Worm (Caenorhabditis elegans) whole organism, young adult: ENCODE results near the gene Y102F5A.1.

ENCODE experiments used
- C06A6.2 ChIP-seq: fragments of 200-800 bp; sonication (Bioruptor generic); conservative IDR thresholded peaks from 2 replicates; pipeline ENCODE4 v1.3.6; 2022; ENCODE audit warnings: missing genetic modification characterization, missing compliant biosample characterization
- D2030.7 ChIP-seq: fragments of 200-800 bp; sonication (Bioruptor generic); IDR thresholded peaks from 2 replicates; pipeline ENCODE4 v1.3.6; 2022; ENCODE audit warnings: missing genetic modification reagents, missing genetic modification characterization, missing compliant biosample characterization
- F55B11.4 ChIP-seq: sonication (generic microtip); optimal IDR thresholded peaks from 2 replicates; lab custom pipeline; 2016; ENCODE audit warnings: missing compliant biosample characterization, missing genetic modification characterization, borderline replicate concordance; ENCODE audit not compliant: insufficient read depth
- ZK185.1 ChIP-seq: sonication (generic microtip); optimal IDR thresholded peaks from 2 replicates; lab custom pipeline; 2016; ENCODE audit warnings: mild to moderate bottlenecking, missing genetic modification characterization, missing compliant biosample characterization; ENCODE audit not compliant: poor library complexity, severe bottlenecking
- aptf-2 ChIP-seq: fragments of 200-800 bp; sonication (Bioruptor generic); conservative IDR thresholded peaks from 2 replicates; pipeline ENCODE4 v1.3.6; 2022; ENCODE audit warnings: missing genetic modification reagents, missing genetic modification characterization, missing compliant biosample characterization
- aptf-3 ChIP-seq: fragments of 200-800 bp; sonication (Bioruptor generic); IDR thresholded peaks from 2 replicates; pipeline ENCODE4 v1.3.6; 2022; ENCODE audit warnings: missing genetic modification characterization, missing compliant biosample characterization
- attf-6 ChIP-seq: fragments of 200-800 bp; sonication (Bioruptor generic); IDR thresholded peaks from 2 replicates; pipeline ENCODE4 v1.3.6; 2022; ENCODE audit warnings: missing genetic modification reagents, missing genetic modification characterization, missing compliant biosample characterization
- bed-1 ChIP-seq: fragments of 200-800 bp; sonication (Bioruptor generic); IDR thresholded peaks from 2 replicates; pipeline ENCODE4 v1.3.6; 2022; ENCODE audit warnings: missing genetic modification reagents, missing genetic modification characterization, missing compliant biosample characterization
- cebp-1 ChIP-seq, 2 experiments: fragments of 200-800 bp in 1 of 2; sonication (Bioruptor generic) in 1 of 2; sonication (generic microtip) in 1 of 2; IDR thresholded peaks in 1 of 2; optimal IDR thresholded peaks in 1 of 2; 2 replicates each; pipeline versions ENCODE4 v1.3.6 to Lab custom; 2017 to 2022; ENCODE audit warnings: missing compliant biosample characterization in 2 of 2, missing genetic modification characterization in 2 of 2, mild to moderate bottlenecking in 1 of 2, missing genetic modification reagents in 1 of 2, moderate library complexity in 1 of 2
- ceh-27 ChIP-seq: fragments of 200-800 bp; sonication (Bioruptor generic); optimal IDR thresholded peaks from 2 replicates; lab custom pipeline; 2018; ENCODE audit warnings: mild to moderate bottlenecking, missing genetic modification characterization, moderate library complexity, missing compliant biosample characterization
- ceh-79 ChIP-seq: sonication (generic microtip); optimal IDR thresholded peaks from 2 replicates; lab custom pipeline; 2017; ENCODE audit warnings: mild to moderate bottlenecking, missing genetic modification characterization, missing compliant biosample characterization
- die-1 ChIP-seq: sonication (generic microtip); optimal IDR thresholded peaks from 2 replicates; lab custom pipeline; 2016; ENCODE audit warnings: missing genotype, mild to moderate bottlenecking, missing genetic modification characterization, missing compliant biosample characterization
- dpff-1 ChIP-seq: sonication (generic microtip); optimal IDR thresholded peaks from 2 replicates; lab custom pipeline; 2017; ENCODE audit warnings: mild to moderate bottlenecking, missing genetic modification characterization, missing compliant biosample characterization
- egrh-3 ChIP-seq: fragments of 200-800 bp; sonication (Bioruptor generic); IDR thresholded peaks from 2 replicates; pipeline ENCODE4 v1.3.6; 2022; ENCODE audit warnings: missing genetic modification reagents, missing genetic modification characterization, missing compliant biosample characterization
- ekl-4 ChIP-seq: fragments of 200-800 bp; sonication (Bioruptor generic); IDR thresholded peaks from 2 replicates; pipeline ENCODE4 v1.3.6; 2022; ENCODE audit warnings: missing genetic modification reagents, missing genetic modification characterization, missing compliant biosample characterization
- ets-4 ChIP-seq: fragments of 200-800 bp; sonication (Bioruptor generic); optimal IDR thresholded peaks from 2 replicates; lab custom pipeline; 2018; ENCODE audit warnings: mild to moderate bottlenecking, missing genetic modification characterization, missing compliant biosample characterization
- fkh-3 ChIP-seq: sonication (generic microtip); optimal IDR thresholded peaks from 2 replicates; lab custom pipeline; 2016; ENCODE audit warnings: mild to moderate bottlenecking, missing genetic modification characterization, missing compliant biosample characterization
- gei-17 ChIP-seq: fragments of 200-800 bp; sonication (Bioruptor generic); optimal IDR thresholded peaks from 2 replicates; lab custom pipeline; 2018; ENCODE audit warnings: mild to moderate bottlenecking, missing genetic modification characterization, missing compliant biosample characterization
- hmg-20 ChIP-seq: fragments of 200-800 bp; sonication (Bioruptor generic); IDR thresholded peaks from 2 replicates; pipeline ENCODE4 v1.3.6; 2022; ENCODE audit warnings: missing genetic modification reagents, missing genetic modification characterization, missing compliant biosample characterization
- hrde-1 ChIP-seq: sonication (generic microtip); optimal IDR thresholded peaks from 2 replicates; lab custom pipeline; 2016; ENCODE audit warnings: missing genetic modification characterization, mild to moderate bottlenecking, missing compliant biosample characterization, moderate library complexity, missing genotype, missing genetic modification reagents, borderline replicate concordance
- lin-40 ChIP-seq: sonication (generic microtip); optimal IDR thresholded peaks from 2 replicates; lab custom pipeline; 2016; ENCODE audit warnings: missing genetic modification characterization, mild to moderate bottlenecking, missing compliant biosample characterization, missing genotype, missing genetic modification reagents
- mcd-1 ChIP-seq: fragments of 200-800 bp; sonication (Bioruptor generic); IDR thresholded peaks from 2 replicates; pipeline ENCODE4 v1.3.6; 2022; ENCODE audit warnings: missing genetic modification reagents, missing genetic modification characterization, missing compliant biosample characterization
- mel-28 ChIP-seq: sonication (generic microtip); optimal IDR thresholded peaks from 2 replicates; lab custom pipeline; 2016; ENCODE audit warnings: borderline replicate concordance, mild to moderate bottlenecking, missing genetic modification characterization, missing compliant biosample characterization
- mes-4 ChIP-seq: sonication (generic microtip); optimal IDR thresholded peaks from 2 replicates; lab custom pipeline; 2016; ENCODE audit warnings: missing genotype, missing genetic modification characterization, missing compliant biosample characterization
- rpc-1 ChIP-seq, 2 experiments: fragments of 150-350 bp in 1 of 2; sonication (generic microtip) in 1 of 2; optimal IDR thresholded peaks; 2 replicates each; lab custom pipeline; 2014 to 2018; ENCODE audit warnings: missing biosample characterization in 1 of 2, missing genetic modification characterization in 1 of 2, missing genetic modification reagents in 1 of 2, missing genotype in 1 of 2
- sea-2 ChIP-seq: fragments of 200-800 bp; sonication (Bioruptor generic); IDR thresholded peaks from 2 replicates; pipeline ENCODE4 v1.3.6; 2022; ENCODE audit warnings: missing genetic modification characterization, missing compliant biosample characterization
- snpc-1.1 ChIP-seq: sonication (generic microtip); optimal IDR thresholded peaks from 2 replicates; lab custom pipeline; 2017; ENCODE audit warnings: missing genetic modification characterization, mild to moderate bottlenecking, missing compliant biosample characterization, antibody characterized with exemption, moderate library complexity, missing genotype, missing genetic modification reagents; ENCODE audit not compliant: insufficient read depth
- tbx-9 ChIP-seq: sonication (generic microtip); optimal IDR thresholded peaks from 2 replicates; lab custom pipeline; 2016; ENCODE audit warnings: borderline replicate concordance, missing genetic modification characterization, inconsistent platforms, missing compliant biosample characterization
- unc-62 ChIP-seq: fragments of 150-350 bp; optimal IDR thresholded peaks from 2 replicates; lab custom pipeline; 2014; ENCODE audit warnings: missing biosample characterization, missing genetic modification reagents, missing genetic modification characterization
- xnd-1 ChIP-seq: sonication (generic microtip); optimal IDR thresholded peaks from 2 replicates; lab custom pipeline; 2016; ENCODE audit warnings: missing genotype, missing genetic modification reagents, missing genetic modification characterization, missing compliant biosample characterization
- zfh-2 ChIP-seq: fragments of 200-800 bp; sonication (Bioruptor generic); conservative IDR thresholded peaks from 2 replicates; pipeline ENCODE4 v1.3.6; 2022; ENCODE audit warnings: missing genetic modification reagents, missing genetic modification characterization, missing compliant biosample characterization
- ztf-3 ChIP-seq: fragments of 200-800 bp; sonication (Bioruptor generic); optimal IDR thresholded peaks from 2 replicates; lab custom pipeline; 2018; ENCODE audit warnings: mild to moderate bottlenecking, missing genetic modification characterization, missing compliant biosample characterization

Gene Y102F5A.1

ce11 chrX:11823704-11824103 lies 39.6 kb upstream of the Y102F5A.1 start, which contains the start of gene tag-241:
TSS of gene tag-241 (plus strand) at chrX:11824004.
- TF ChIP-seq aptf-2: no peak
- no peak for TF ChIP-seq mes-4 (tag; lab: Kevin White, UChicago)
- no peak for TF ChIP-seq D2030.7 (GFP tag; lab: Robert Waterston, UW)
- TF ChIP-seq F55B11.4 (tag; lab: Kevin White, UChicago): no peak
- TF ChIP-seq zfh-2 (GFP tag; lab: Robert Waterston, UW): no peak
- TF ChIP-seq hmg-20 (GFP tag; lab: Robert Waterston, UW): no peak
- no peak for TF ChIP-seq ceh-27 (GFP tag; lab: Kevin White, UChicago)
- no peak for TF ChIP-seq ets-4
- no peak for TF ChIP-seq dpff-1 (tag; lab: Kevin White, UChicago)
- TF ChIP-seq mel-28: no peak
- TF ChIP-seq ztf-3 (GFP tag; lab: Kevin White, UChicago): no peak
- TF ChIP-seq die-1 (tag; lab: Kevin White, UChicago): no peak
- TF ChIP-seq cebp-1 (GFP tag; IDR thresholded peaks at IDR 0.05; lab: Robert Waterston, UW): no peak
- TF ChIP-seq cebp-1 (tag; optimal IDR thresholded peaks at IDR 0.05; lab: Kevin White, UChicago): no peak
- no peak for TF ChIP-seq xnd-1
- TF ChIP-seq ZK185.1 (tag; lab: Kevin White, UChicago): no peak
- TF ChIP-seq tbx-9 (tag; lab: Kevin White, UChicago): no peak
- no peak for TF ChIP-seq C06A6.2 (GFP tag; lab: Robert Waterston, UW)
- no peak for TF ChIP-seq lin-40 (tag; lab: Kevin White, UChicago)
- no peak for TF ChIP-seq attf-6
- TF ChIP-seq sea-2 (GFP tag; lab: Robert Waterston, UW): no peak

DNA sequence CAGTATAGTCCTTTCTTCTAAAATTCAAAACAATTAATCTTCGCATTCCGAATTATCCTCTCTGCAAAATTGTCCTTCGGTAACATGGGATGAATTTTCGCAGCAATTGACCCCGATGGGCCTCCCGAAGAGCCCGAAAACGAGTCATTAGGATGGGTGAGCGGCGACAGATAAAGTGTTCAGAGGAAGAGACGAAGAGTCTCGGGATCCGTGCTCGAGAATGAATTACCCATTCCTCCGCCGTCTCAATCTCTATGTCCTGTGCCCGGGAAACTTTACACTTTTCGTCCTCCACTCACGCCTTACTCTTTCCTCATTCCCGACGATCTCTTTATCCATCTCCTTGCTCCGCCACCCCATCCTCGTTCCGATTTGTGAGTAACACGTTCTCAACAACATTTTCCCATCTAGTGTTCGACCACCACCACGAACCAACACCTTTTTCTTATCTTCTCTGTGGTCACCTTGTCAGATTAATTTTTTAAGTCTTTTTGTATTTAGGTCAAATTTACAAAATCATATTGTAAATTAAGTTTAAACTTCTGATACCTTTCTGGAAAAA lies 37.1 kb upstream of the Y102F5A.1 start:
- TF ChIP-seq unc-62 (GFP tag; lab: Kevin White, UChicago) (no peak), ceh-79 (tag; lab: Kevin White, UChicago) (no peak), cebp-1 (GFP tag; IDR thresholded peaks at IDR 0.05; lab: Robert Waterston, UW) (no peak), cebp-1 (tag; optimal IDR thresholded peaks at IDR 0.05; lab: Kevin White, UChicago) (no peak), mes-4 (tag; lab: Kevin White, UChicago) (no peak)
- TF ChIP-seq, all 124 proteins: peak for 0

ce11 chrX:11818711-11819110 lies 34.6 kb upstream of the Y102F5A.1 start:
- TF ChIP-seq ekl-4 (GFP tag; lab: Robert Waterston, UW): no peak
- no peak for TF ChIP-seq egrh-3 (GFP tag; lab: Robert Waterston, UW)
- TF ChIP-seq rpc-1 (optimal IDR thresholded peaks at IDR 0.05; lab: Kevin White, UChicago): no peak
- no peak for TF ChIP-seq rpc-1 (tag; optimal IDR thresholded peaks at IDR 0.05; lab: Kevin White, UChicago)
- no peak for TF ChIP-seq aptf-3 (GFP tag; lab: Robert Waterston, UW)
- no peak for TF ChIP-seq hrde-1
- no peak for TF ChIP-seq mcd-1 (GFP tag; lab: Robert Waterston, UW)
- no peak for TF ChIP-seq fkh-3 (tag; lab: Kevin White, UChicago)
- TF ChIP-seq bed-1 (GFP tag; lab: Robert Waterston, UW): no peak

DNA sequence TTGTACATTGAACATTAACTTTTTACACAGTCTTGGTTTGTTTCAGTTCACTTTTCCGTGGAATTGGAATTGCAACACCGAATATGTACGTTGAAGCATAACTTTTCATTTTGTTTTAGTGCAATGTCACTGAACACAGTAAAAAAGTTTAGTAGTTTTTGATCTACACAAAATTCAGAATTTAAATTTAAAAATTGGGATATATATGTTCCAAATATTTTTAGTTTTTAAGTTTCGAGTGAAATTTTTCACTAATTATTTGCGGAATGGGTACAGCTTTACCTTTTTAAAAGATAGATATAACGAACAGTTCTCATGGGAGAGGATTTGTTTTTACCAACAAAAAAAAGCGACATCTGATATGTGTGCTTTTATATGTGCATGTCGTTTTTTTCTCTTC lies 32.7 kb upstream of the Y102F5A.1 start:
- no peak for TF ChIP-seq snpc-1.1 (tag; lab: Kevin White, UChicago)
- no peak for TF ChIP-seq gei-17
